Fruit fly (Drosophila melanogaster): ENCODE results near the gene Ets21C.

Gene Ets21C

DNA sequence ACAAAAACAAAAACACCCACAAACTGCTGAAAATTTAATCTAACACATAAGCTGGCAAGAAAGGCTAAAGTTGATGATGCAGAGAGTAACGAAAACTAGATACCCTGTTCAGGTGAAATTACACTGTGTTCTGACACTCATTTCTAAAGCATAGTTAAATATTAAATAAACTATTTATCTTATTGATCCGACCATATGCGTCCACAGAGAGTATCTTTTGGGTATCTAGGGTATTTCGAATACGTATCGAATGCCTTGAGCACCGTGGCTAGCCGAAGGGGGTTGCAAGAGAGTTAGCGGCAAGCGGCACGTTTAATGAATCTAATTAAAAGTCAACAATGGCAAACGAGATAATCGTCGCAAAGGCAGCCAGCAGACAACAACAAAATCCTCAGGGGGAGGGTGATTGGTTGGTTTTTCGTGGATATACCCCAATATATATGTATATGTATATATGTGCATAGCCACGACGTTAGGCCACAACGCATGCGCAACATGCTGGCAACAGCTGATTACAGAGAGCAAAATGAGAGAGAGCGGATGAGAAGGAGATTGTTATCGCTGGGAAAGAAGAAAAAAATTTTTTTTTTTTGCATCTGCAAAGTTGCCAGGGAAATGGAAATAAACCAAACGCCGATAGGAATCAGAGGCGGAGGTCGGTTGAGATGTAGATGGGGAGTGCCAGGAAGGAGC lies 30.6 kb downstream of the Ets21C start (continued):
- TF ChIP-seq bigmax (GFP tag; optimal IDR thresholded peaks at IDR 0.05) (no peak), ssp (GFP tag; IDR thresholded peaks at IDR 0.05) (peak; percentile 72), cwo (GFP tag; optimal IDR thresholded peaks at IDR 0.05) (peak; percentile 75), trem (tag; optimal IDR thresholded peaks at IDR 0.05) (peak; percentile 85), CG8765 (GFP tag; IDR thresholded peaks at IDR 0.05) (peak; percentile 86), unpg (GFP tag; optimal IDR thresholded peaks at IDR 0.05) (peak; percentile 78), Ssrp (tag; optimal IDR thresholded peaks at IDR 0.05) (peak; percentile 69), CG8388 (GFP tag; optimal IDR thresholded peaks at IDR 0.05) (peak; percentile 73), CG11504 (tag; optimal IDR thresholded peaks at IDR 0.05) (peak; percentile 77), CG4854 (GFP tag; optimal IDR thresholded peaks at IDR 0.05) (no peak), CG3995 (GFP tag; optimal IDR thresholded peaks at IDR 0.05) (no peak), sob (GFP tag; IDR thresholded peaks at IDR 0.05) (peak; percentile 68), CG13287 (GFP tag; IDR thresholded peaks at IDR 0.05; ENCODE audit: partially characterized antibody) (no peak), Bdp1 (GFP tag; optimal IDR thresholded peaks at IDR 0.05) (peak; percentile 16), D19B (GFP tag; optimal IDR thresholded peaks at IDR 0.05) (peak; percentile 98), CG31224 (GFP tag; IDR thresholded peaks at IDR 0.05) (peak; percentile 62), Doc3 (GFP tag; IDR thresholded peaks at IDR 0.05; ENCODE audit: partially characterized antibody) (no peak), Adf1 (GFP tag; IDR thresholded peaks at IDR 0.05) (no peak), stc (GFP tag; IDR thresholded peaks at IDR 0.05) (peak; percentile 87), H2.0 (GFP tag; IDR thresholded peaks at IDR 0.05) (peak; percentile 81), CG30020 (tag; optimal IDR thresholded peaks at IDR 0.05) (no peak), CG16863 (GFP tag; optimal IDR thresholded peaks at IDR 0.05) (peak; percentile 65), sisA (GFP tag; IDR thresholded peaks at IDR 0.05) (peak; percentile 83), fru (optimal IDR thresholded peaks at IDR 0.05) (no peak), CG15269 (tag; optimal IDR thresholded peaks at IDR 0.05) (peak; percentile 78), CG14050 (GFP tag; IDR thresholded peaks at IDR 0.05) (peak; percentile 81), Sox100B (GFP tag; optimal IDR thresholded peaks at IDR 0.05) (peak; percentile 56), ranshi (GFP tag; IDR thresholded peaks at IDR 0.05) (peak; percentile 76), CG6813 (GFP tag; optimal IDR thresholded peaks at IDR 0.05) (peak; percentile 75), CG34224 (GFP tag; IDR thresholded peaks at IDR 0.05; ENCODE audit: partially characterized antibody) (no peak), Sry-δ (GFP tag; optimal IDR thresholded peaks at IDR 0.05) (no peak), ind (GFP tag; optimal IDR thresholded peaks at IDR 0.05) (peak; percentile 82), Elba2 (GFP tag; optimal IDR thresholded peaks at IDR 0.05) (peak; percentile 33), eve (GFP tag; optimal IDR thresholded peaks at IDR 0.05) (peak in 1 of 2 experiments; percentile 87), CG6689 (GFP tag; IDR thresholded peaks at IDR 0.05) (peak; percentile 89), CG10979 (tag; optimal IDR thresholded peaks at IDR 0.05) (peak; percentile 88), CG12744 (GFP tag; optimal IDR thresholded peaks at IDR 0.05) (peak; percentile 52), CG4820 (GFP tag; optimal IDR thresholded peaks at IDR 0.05) (peak; percentile 69), CG12236 (GFP tag; optimal IDR thresholded peaks at IDR 0.05) (no peak), klu (GFP tag; IDR thresholded peaks at IDR 0.05) (no peak; the same call in 1 of the 2 replicates), Optix (GFP tag; IDR thresholded peaks at IDR 0.05) (peak; percentile 85), CG4730 (GFP tag; IDR thresholded peaks at IDR 0.05) (peak; percentile 80), CG3163 (GFP tag; optimal IDR thresholded peaks at IDR 0.05) (no peak), CG2889 (GFP tag; IDR thresholded peaks at IDR 0.05) (peak; percentile 72), CG9817 (tag; optimal IDR thresholded peaks at IDR 0.05) (peak; percentile 28), CG6683 (GFP tag; optimal IDR thresholded peaks at IDR 0.05) (peak; percentile 32), gem (tag; optimal IDR thresholded peaks at IDR 0.05) (peak; percentile 89), Asciz (GFP tag; optimal IDR thresholded peaks at IDR 0.05) (peak; percentile 53), CG7372 (GFP tag; IDR thresholded peaks at IDR 0.05) (peak; percentile 55; the same call in 1 of the 2 replicates), gcm (GFP tag; optimal IDR thresholded peaks at IDR 0.05) (peak; percentile 67)

Data from whole organism, embryonic.